Worm (Caenorhabditis elegans): ENCODE data around the gene R155.5.

- TF ChIP-seq med-1 (GFP tag; optimal IDR thresholded peaks at IDR 0.05; ENCODE audit: insufficient read depth), result no peak
- no peak for TF ChIP-seq flt-1 (GFP tag; IDR thresholded peaks at IDR 0.05)
- TF ChIP-seq klf-2 (GFP tag; conservative IDR thresholded peaks at IDR 0.05), result no peak
- TF ChIP-seq ztf-29 (GFP tag; IDR thresholded peaks at IDR 0.05), result no peak
- TF ChIP-seq ztf-23 (GFP tag; IDR thresholded peaks at IDR 0.05), result no peak
- no peak for TF ChIP-seq ref-1 (GFP tag; conservative IDR thresholded peaks at IDR 0.05)
- no peak for TF ChIP-seq T22C8.4 (GFP tag; IDR thresholded peaks at IDR 0.05)
- TF ChIP-seq tab-1 (GFP tag; IDR thresholded peaks at IDR 0.05), result no peak; the same call in 1 of the 2 replicates
Observed at ce11 chrIII:1932018-1932417, 38.3 kb downstream of the R155.5 start.
